Fruit fly (Drosophila melanogaster) whole organism: ENCODE results near the gene Shc.

Experiments used
- psq ChIP-seq: fragments of >200 bp; optimal IDR thresholded peaks from 2 replicates; lab custom pipeline; 2017
- usp ChIP-seq: fragments of >200 bp; optimal IDR thresholded peaks from 2 replicates; lab custom pipeline; 2017; ENCODE audit warnings: missing biosample characterization, missing genetic modification characterization, mixed read lengths

dm6 chr3L:9466595-9466994, 39.8 kb downstream of the Shc start:
- no peak for TF ChIP-seq usp (GFP tag; lab: Kevin White, UChicago)
- no peak for TF ChIP-seq psq (lab: Kevin White, UChicago)
